Fruit fly (Drosophila melanogaster): ENCODE measurements around the gene GCS1.

GCS1 gene

DNA sequence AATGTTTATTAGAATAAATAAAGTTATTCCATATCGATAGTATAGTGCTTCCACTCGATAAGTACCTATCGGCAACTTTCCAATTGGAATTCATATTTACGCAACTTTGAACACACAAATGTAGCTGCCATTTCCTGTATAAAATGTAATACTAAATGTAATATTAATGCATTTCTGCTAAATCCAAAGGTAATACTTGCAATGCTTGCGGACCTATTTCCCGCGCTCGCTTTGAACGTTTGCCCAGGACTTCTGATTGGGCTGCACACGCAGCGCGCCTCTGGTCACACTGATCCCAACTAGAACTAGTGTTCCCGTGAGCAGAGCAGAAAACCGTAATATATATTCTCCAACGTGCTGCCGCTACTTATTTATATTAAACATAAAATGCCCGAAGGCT lies 21.6 kb upstream of the GCS1 start, which contains the start of gene dlg1 (continued):
- no peak for TF ChIP-seq lov (optimal IDR thresholded peaks at IDR 0.05)
- no peak for TF ChIP-seq lov (GFP tag; IDR thresholded peaks at IDR 0.05)
- no peak for TF ChIP-seq CG17802 (tag; optimal IDR thresholded peaks at IDR 0.05)
- no peak for TF ChIP-seq CG11398 (GFP tag; optimal IDR thresholded peaks at IDR 0.05)
- TF ChIP-seq dimm (GFP tag; IDR thresholded peaks at IDR 0.05), result no peak
- no peak for TF ChIP-seq Awh (GFP tag; IDR thresholded peaks at IDR 0.05)
- no peak for TF ChIP-seq cato (GFP tag; optimal IDR thresholded peaks at IDR 0.05; ENCODE audit: borderline replicate concordance)
- no peak for TF ChIP-seq CG31224 (GFP tag; IDR thresholded peaks at IDR 0.05)
- peak; percentile 56 for TF ChIP-seq sna (GFP tag; IDR thresholded peaks at IDR 0.05; ENCODE audit: partially characterized antibody)
- TF ChIP-seq CG15269 (tag; optimal IDR thresholded peaks at IDR 0.05), result no peak
- no peak for TF ChIP-seq ab (GFP tag; optimal IDR thresholded peaks at IDR 0.05)
- TF ChIP-seq jing (GFP tag; optimal IDR thresholded peaks at IDR 0.05), result no peak
- TF ChIP-seq CG17385 (GFP tag; optimal IDR thresholded peaks at IDR 0.05), result no peak
- TF ChIP-seq hbn (GFP tag; IDR thresholded peaks at IDR 0.05; ENCODE audit: partially characterized antibody), result peak; percentile 58
- no peak for TF ChIP-seq CG17568 (GFP tag; optimal IDR thresholded peaks at IDR 0.05)
- no peak for TF ChIP-seq Oaz (GFP tag; IDR thresholded peaks at IDR 0.05)
- no peak for TF ChIP-seq btn (GFP tag; optimal IDR thresholded peaks at IDR 0.05)
- TF ChIP-seq scrt (GFP tag; optimal IDR thresholded peaks at IDR 0.05), result no peak
- TF ChIP-seq kni (GFP tag; optimal IDR thresholded peaks at IDR 0.05), result no peak
- no peak for TF ChIP-seq bcd (GFP tag; optimal IDR thresholded peaks at IDR 0.05)
- TF ChIP-seq ERR (GFP tag; optimal IDR thresholded peaks at IDR 0.05), result no peak
- no peak for TF ChIP-seq wor (GFP tag; IDR thresholded peaks at IDR 0.05)
- TF ChIP-seq CG31441 (GFP tag; IDR thresholded peaks at IDR 0.05), result no peak
- no peak for TF ChIP-seq CG15696 (tag; optimal IDR thresholded peaks at IDR 0.05)
- TF ChIP-seq otp (GFP tag; IDR thresholded peaks at IDR 0.05), result no peak
- TF ChIP-seq CG15073 (GFP tag; optimal IDR thresholded peaks at IDR 0.05), result no peak
- TF ChIP-seq Fer2 (tag; optimal IDR thresholded peaks at IDR 0.05), result no peak
- no peak for TF ChIP-seq CG7357 (GFP tag; IDR thresholded peaks at IDR 0.05)
- TF ChIP-seq Atf3 (GFP tag; optimal IDR thresholded peaks at IDR 0.05), result no peak
- 0 out of 4 replicates have a peak, but pooled peaks have one; percentile 49 for TF ChIP-seq chinmo (GFP tag; IDR thresholded peaks at IDR 0.05; ENCODE audit: partially characterized antibody)
- TF ChIP-seq Trl (optimal IDR thresholded peaks at IDR 0.05), result no peak
- TF ChIP-seq Trl (GFP tag; optimal IDR thresholded peaks at IDR 0.05), result no peak
- TF ChIP-seq lola (GFP tag; optimal IDR thresholded peaks at IDR 0.05), result no peak
- no peak for TF ChIP-seq sqz (GFP tag; optimal IDR thresholded peaks at IDR 0.05)
- TF ChIP-seq CG16813 (GFP tag; IDR thresholded peaks at IDR 0.05; ENCODE audit: partially characterized antibody), result peak; percentile 67
- peak; percentile 93 for TF ChIP-seq CG11560 (tag; IDR thresholded peaks at IDR 0.05)
- TF ChIP-seq HmgD (GFP tag; optimal IDR thresholded peaks at IDR 0.05), result no peak
- no peak for TF ChIP-seq CG12104 (GFP tag; optimal IDR thresholded peaks at IDR 0.05)
- TF ChIP-seq CG13296 (GFP tag; optimal IDR thresholded peaks at IDR 0.05), result no peak
- no peak for TF ChIP-seq zf30C (GFP tag; optimal IDR thresholded peaks at IDR 0.05)
- no peak for TF ChIP-seq CG12744 (GFP tag; optimal IDR thresholded peaks at IDR 0.05)
- peak; percentile 73 for TF ChIP-seq CG3995 (GFP tag; optimal IDR thresholded peaks at IDR 0.05)
- TF ChIP-seq CG10543 (GFP tag; optimal IDR thresholded peaks at IDR 0.05), result no peak
- no peak for TF ChIP-seq Max (GFP tag; optimal IDR thresholded peaks at IDR 0.05)
- no peak for TF ChIP-seq Atf-2 (GFP tag; optimal IDR thresholded peaks at IDR 0.05)
- no peak for TF ChIP-seq CG2889 (GFP tag; IDR thresholded peaks at IDR 0.05)
- no peak for TF ChIP-seq corto (GFP tag; optimal IDR thresholded peaks at IDR 0.05)
- peak; percentile 49; the same call in 2 of the 3 replicates for TF ChIP-seq Doc3 (GFP tag; IDR thresholded peaks at IDR 0.05; ENCODE audit: partially characterized antibody)
- TF ChIP-seq CG2678 (tag; optimal IDR thresholded peaks at IDR 0.05), result no peak
- no peak for TF ChIP-seq HHEX (GFP tag; optimal IDR thresholded peaks at IDR 0.05)
- TF ChIP-seq E2f1 (GFP tag; IDR thresholded peaks at IDR 0.05), result no peak
- TF ChIP-seq CG6175 (GFP tag; IDR thresholded peaks at IDR 0.05), result no peak
